Worm (Caenorhabditis elegans): Measurements from ENCODE around the gene C37H5.13.

DNA sequence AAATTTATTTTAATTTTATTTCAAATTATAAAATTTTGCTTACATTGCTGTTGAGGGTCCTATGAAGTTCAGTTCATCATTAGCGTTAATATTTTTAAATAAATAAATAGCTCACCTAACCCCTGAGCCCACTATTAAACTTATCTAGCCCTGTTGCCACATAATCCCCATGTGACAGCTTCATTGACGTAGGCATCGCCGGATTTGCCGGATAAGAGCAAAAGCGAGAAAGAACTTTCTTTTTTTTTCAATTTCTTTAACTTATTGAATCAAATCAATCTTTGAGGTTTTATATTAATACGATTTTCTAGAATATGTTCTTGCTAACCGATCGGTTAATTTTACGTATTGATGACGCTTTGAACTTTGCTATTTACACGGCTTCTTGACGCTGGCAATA, 10.8 kb downstream of the C37H5.13 start:
- TF ChIP-seq F49E8.2 (tag; optimal IDR thresholded peaks at IDR 0.05; ENCODE audit: insufficient read depth) (no peak), sea-2 (GFP tag; IDR thresholded peaks at IDR 0.05) (no peak), athp-1 (tag; optimal IDR thresholded peaks at IDR 0.05) (no peak), pha-4 (tag; optimal IDR thresholded peaks at IDR 0.05) (no peak), unc-62 (GFP tag; optimal IDR thresholded peaks at IDR 0.05) (no peak), F55B11.4 (tag; optimal IDR thresholded peaks at IDR 0.05; ENCODE audit: borderline replicate concordance, insufficient read depth) (no peak), ztf-6 (GFP tag; IDR thresholded peaks at IDR 0.05) (no peak), K12H6.12 (tag; optimal IDR thresholded peaks at IDR 0.05) (no peak), nfya-1 (tag; optimal IDR thresholded peaks at IDR 0.05; ENCODE audit: borderline replicate concordance, insufficient read depth) (no peak), Y79H2A.3 (GFP tag; conservative IDR thresholded peaks at IDR 0.05) (no peak), chd-7 (tag; optimal IDR thresholded peaks at IDR 0.05) (no peak)

Data from whole organism, young adult.